Worm (Caenorhabditis elegans): ENCODE data around the gene ZK1098.11.

The ZK1098.11 gene

ce11 chrIII:9565973-9566372 lies 9.6 kb downstream of the ZK1098.11 start, which contains the start of gene C48B4.11:
Gene C48B4.11, minus strand, starts transcription at chrIII:9566115.
- no peak for TF ChIP-seq unc-98 (GFP tag; IDR thresholded peaks at IDR 0.05)
- TF ChIP-seq egl-27 (tag; optimal IDR thresholded peaks at IDR 0.05) = no peak
- no peak for TF ChIP-seq zag-1 (tag; optimal IDR thresholded peaks at IDR 0.05)
- no peak for TF ChIP-seq ceh-90 (tag; optimal IDR thresholded peaks at IDR 0.05)
- TF ChIP-seq ces-1 (GFP tag; optimal IDR thresholded peaks at IDR 0.05) = no peak
- no peak for TF ChIP-seq Y116A8C.19 (tag; optimal IDR thresholded peaks at IDR 0.05; ENCODE audit: borderline replicate concordance)
- TF ChIP-seq efl-3 (GFP tag; optimal IDR thresholded peaks at IDR 0.05) = no peak
- TF ChIP-seq vab-15 (tag; optimal IDR thresholded peaks at IDR 0.05) = no peak
- TF ChIP-seq nhr-11 (tag; optimal IDR thresholded peaks at IDR 0.05) = no peak
- TF ChIP-seq aly-2 (tag; optimal IDR thresholded peaks at IDR 0.05) = no peak

ce11 chrIII:9568451-9568850 lies 12.1 kb downstream of the ZK1098.11 start, which contains the start of gene C48B4.13:
Gene C48B4.13, plus strand, starts transcription at chrIII:9568751.
- TF ChIP-seq ets-5 (GFP tag; IDR thresholded peaks at IDR 0.05) (no peak), lsy-2 (tag; optimal IDR thresholded peaks at IDR 0.05) (no peak), irx-1 (tag; optimal IDR thresholded peaks at IDR 0.05) (no peak), fkh-4 (tag; optimal IDR thresholded peaks at IDR 0.05; ENCODE audit: borderline replicate concordance) (no peak), tlp-1 (tag; optimal IDR thresholded peaks at IDR 0.05) (no peak)

DNA sequence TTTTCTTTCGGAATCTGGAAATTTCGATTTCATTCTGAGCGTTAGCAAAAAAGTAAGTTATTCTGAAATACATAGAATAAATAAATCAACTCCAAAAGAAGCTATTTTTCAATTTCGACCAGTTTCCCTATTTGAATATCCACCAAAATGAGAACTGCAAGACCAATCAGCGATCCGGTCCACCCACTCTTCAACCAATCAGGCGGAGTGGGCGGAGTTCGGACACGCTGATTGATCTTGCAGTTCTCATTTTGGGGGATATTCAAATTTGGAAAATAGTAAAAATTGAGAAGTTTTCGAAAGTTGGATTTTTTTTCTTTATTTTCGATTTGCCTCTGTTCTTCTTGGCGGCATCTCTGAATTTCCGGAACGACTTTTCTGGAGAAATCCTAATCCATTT lies 14.5 kb downstream of the ZK1098.11 start:
- no peak for TF ChIP-seq blmp-1 (tag; optimal IDR thresholded peaks at IDR 0.05)
- no peak for TF ChIP-seq mef-2 (tag; optimal IDR thresholded peaks at IDR 0.05)
- TF ChIP-seq elt-3 (tag; optimal IDR thresholded peaks at IDR 0.05) = no peak
- no peak for TF ChIP-seq hpl-2 (GFP tag; optimal IDR thresholded peaks at IDR 0.05)
- no peak for TF ChIP-seq ztf-4 (tag; optimal IDR thresholded peaks at IDR 0.05)
- no peak for TF ChIP-seq fkh-8 (tag; optimal IDR thresholded peaks at IDR 0.05)
- peak in 1 of 2 experiments; percentile 81 for TF ChIP-seq efl-1 (optimal IDR thresholded peaks at IDR 0.05)
- peak; percentile 84 to 98 for TF ChIP-seq efl-1 (GFP tag; optimal IDR thresholded peaks at IDR 0.05 in 1 of 2)
- no peak for TF ChIP-seq dsc-1 (tag; optimal IDR thresholded peaks at IDR 0.05)
- TF ChIP-seq efl-3 (GFP tag; optimal IDR thresholded peaks at IDR 0.05) = no peak
- no peak for TF ChIP-seq rnt-1 (tag; optimal IDR thresholded peaks at IDR 0.05)
- no peak for TF ChIP-seq ces-1 (GFP tag; optimal IDR thresholded peaks at IDR 0.05)
- no peak for TF ChIP-seq nhr-84 (tag; optimal IDR thresholded peaks at IDR 0.05)
- TF ChIP-seq lin-39 (tag; optimal IDR thresholded peaks at IDR 0.05) = no peak
- TF ChIP-seq lin-14 (GFP tag; optimal IDR thresholded peaks at IDR 0.05) = no peak
- peak; percentile 9 for TF ChIP-seq lin-15B (tag; optimal IDR thresholded peaks at IDR 0.05)
- no peak for TF ChIP-seq C04F5.9 (tag; optimal IDR thresholded peaks at IDR 0.05)
- TF ChIP-seq xbp-1 (tag; optimal IDR thresholded peaks at IDR 0.05) = peak; percentile 78
- TF ChIP-seq ama-1 (optimal IDR thresholded peaks at IDR 0.05) = no peak
- no peak for TF ChIP-seq nhr-71 (tag; optimal IDR thresholded peaks at IDR 0.05)
- TF ChIP-seq sptf-1 (tag; optimal IDR thresholded peaks at IDR 0.05) = no peak
- TF ChIP-seq nhr-90 (tag; optimal IDR thresholded peaks at IDR 0.05; ENCODE audit: poor library complexity) = no peak
- TF ChIP-seq C34B4.2 (tag; optimal IDR thresholded peaks at IDR 0.05) = no peak
- TF ChIP-seq zag-1 (tag; optimal IDR thresholded peaks at IDR 0.05) = no peak
- no peak for TF ChIP-seq mab-9 (GFP tag; IDR thresholded peaks at IDR 0.05)
- no peak for TF ChIP-seq irx-1 (tag; optimal IDR thresholded peaks at IDR 0.05)
- TF ChIP-seq mep-1 (tag; optimal IDR thresholded peaks at IDR 0.05) = no peak
- TF ChIP-seq hlh-4 (tag; optimal IDR thresholded peaks at IDR 0.05) = no peak
- TF ChIP-seq dpl-1 (GFP tag; optimal IDR thresholded peaks at IDR 0.05) = peak; percentile 66 to 77 (median 75)
- TF ChIP-seq hlh-17 (GFP tag; optimal IDR thresholded peaks at IDR 0.05; ENCODE audit: borderline replicate concordance) = no peak
- peak; percentile 59 to 81 for TF ChIP-seq lin-35 (GFP tag; optimal IDR thresholded peaks at IDR 0.05)
- no peak for TF ChIP-seq C16A3.4 (tag; optimal IDR thresholded peaks at IDR 0.05)
- peak in 1 of 2 experiments; percentile 59 for TF ChIP-seq lsy-2 (tag; optimal IDR thresholded peaks at IDR 0.05)
- no peak for TF ChIP-seq ceh-8 (GFP tag; optimal IDR thresholded peaks at IDR 0.05)
- TF ChIP-seq sox-4 (tag; optimal IDR thresholded peaks at IDR 0.05) = no peak
- no peak for TF ChIP-seq egl-27 (tag; optimal IDR thresholded peaks at IDR 0.05)
- TF ChIP-seq ets-5 (GFP tag; IDR thresholded peaks at IDR 0.05) = no peak
- peak; percentile 3 for TF ChIP-seq tbx-2 (tag; optimal IDR thresholded peaks at IDR 0.05)
- TF ChIP-seq ceh-88 (GFP tag; IDR thresholded peaks at IDR 0.05) = no peak

Data from whole organism, L1 larva.